Worm (Caenorhabditis elegans) whole organism, L4/young adult: ENCODE measurements around the gene acs-22.

Experiments used
- W03F9.2 ChIP-seq: fragments of 150-350 bp; optimal IDR thresholded peaks from 2 replicates; lab custom pipeline; 2014; ENCODE audit warnings: missing biosample characterization, missing genetic modification characterization
- dao-5 ChIP-seq: sonication (generic microtip); optimal IDR thresholded peaks from 2 replicates; lab custom pipeline; 2016; ENCODE audit warnings: missing genotype, missing genetic modification characterization, moderate library complexity, missing compliant biosample characterization

ce11 chrX:8891393-8891953 lies 39.5 kb upstream of the acs-22 start:
- TF ChIP-seq W03F9.2 (tag; lab: Kevin White, UChicago), result no peak
- TF ChIP-seq dao-5 (tag; lab: Kevin White, UChicago), result no peak
